Worm (Caenorhabditis elegans) whole organism, late embryonic: Measurements from ENCODE around the gene C27B7.6.

Experiments
- C08G9.2 ChIP-seq: sonication (generic microtip); optimal IDR thresholded peaks from 2 replicates; lab custom pipeline; 2016; ENCODE audit warnings: mild to moderate bottlenecking, missing genetic modification characterization, moderate library complexity, missing compliant biosample characterization
- C38D4.7 ChIP-seq: fragments of 200-800 bp; sonication (Bioruptor generic); optimal IDR thresholded peaks from 2 replicates; lab custom pipeline; 2018; ENCODE audit warnings: mild to moderate bottlenecking, missing genetic modification characterization, moderate library complexity, missing compliant biosample characterization
- F13H6.1 ChIP-seq: sonication (generic microtip); optimal IDR thresholded peaks from 2 replicates; lab custom pipeline; 2016; ENCODE audit warnings: missing genetic modification characterization, missing compliant biosample characterization
- Y22D7AL.16 ChIP-seq: sonication (generic microtip); optimal IDR thresholded peaks from 2 replicates; lab custom pipeline; 2016; ENCODE audit warnings: missing genetic modification characterization, missing compliant biosample characterization
- ahr-1 ChIP-seq: sonication (generic microtip); optimal IDR thresholded peaks from 2 replicates; lab custom pipeline; 2016; ENCODE audit warnings: missing genetic modification characterization, missing compliant biosample characterization
- ceh-18 ChIP-seq: sonication (generic microtip); optimal IDR thresholded peaks from 2 replicates; lab custom pipeline; 2016; ENCODE audit warnings: missing genetic modification characterization, missing compliant biosample characterization
- ceh-19 ChIP-seq: fragments of 200-800 bp; sonication (Bioruptor generic); optimal IDR thresholded peaks from 2 replicates; lab custom pipeline; 2018; ENCODE audit warnings: mild to moderate bottlenecking, missing genetic modification characterization, missing compliant biosample characterization
- ceh-2 ChIP-seq: sonication (generic microtip); optimal IDR thresholded peaks from 2 replicates; lab custom pipeline; 2016; ENCODE audit warnings: missing genotype, missing genetic modification characterization, missing compliant biosample characterization
- ceh-22 ChIP-seq: sonication (generic microtip); optimal IDR thresholded peaks from 2 replicates; lab custom pipeline; 2017; ENCODE audit warnings: missing biosample characterization, missing genetic modification characterization
- ceh-31 ChIP-seq: sonication (generic microtip); optimal IDR thresholded peaks from 2 replicates; lab custom pipeline; 2016; ENCODE audit warnings: missing genetic modification characterization, missing compliant biosample characterization
- ceh-34 ChIP-seq: sonication (generic microtip); optimal IDR thresholded peaks from 2 replicates; lab custom pipeline; 2016; ENCODE audit warnings: mild to moderate bottlenecking, missing genetic modification characterization, missing compliant biosample characterization
- ceh-48 ChIP-seq: sonication (generic microtip); optimal IDR thresholded peaks from 2 replicates; lab custom pipeline; 2016; ENCODE audit warnings: missing genetic modification characterization, inconsistent platforms, missing compliant biosample characterization
- ceh-6 ChIP-seq: fragments of 200-800 bp; sonication (Bioruptor generic); optimal IDR thresholded peaks from 2 replicates; lab custom pipeline; 2018; ENCODE audit warnings: mild to moderate bottlenecking, missing genetic modification characterization, missing compliant biosample characterization
- ceh-9 ChIP-seq: sonication (generic microtip); optimal IDR thresholded peaks from 2 replicates; lab custom pipeline; 2016; ENCODE audit warnings: mild to moderate bottlenecking, missing genetic modification characterization, inconsistent platforms, missing compliant biosample characterization
- dmd-4 ChIP-seq: sonication (generic microtip); optimal IDR thresholded peaks from 2 replicates; lab custom pipeline; 2016; ENCODE audit warnings: borderline replicate concordance, missing genetic modification characterization, missing compliant biosample characterization
- elt-4 ChIP-seq: sonication (generic microtip); optimal IDR thresholded peaks from 2 replicates; lab custom pipeline; 2016; ENCODE audit warnings: missing genetic modification characterization, missing compliant biosample characterization
- ets-4 ChIP-seq: sonication (generic microtip); optimal IDR thresholded peaks from 2 replicates; lab custom pipeline; 2016; ENCODE audit warnings: missing genetic modification characterization, missing compliant biosample characterization
- eyg-1 ChIP-seq: sonication (generic microtip); optimal IDR thresholded peaks from 2 replicates; lab custom pipeline; 2016; ENCODE audit warnings: missing genotype, missing genetic modification characterization, missing compliant biosample characterization
- fax-1 ChIP-seq: sonication (generic microtip); optimal IDR thresholded peaks from 2 replicates; lab custom pipeline; 2016; ENCODE audit warnings: missing genotype, missing genetic modification characterization, missing compliant biosample characterization
- fkh-10 ChIP-seq: fragments of 150-350 bp; optimal IDR thresholded peaks from 2 replicates; lab custom pipeline; 2014; ENCODE audit warnings: missing biosample characterization, missing genetic modification reagents, missing genetic modification characterization
- gmeb-2 ChIP-seq: sonication (generic microtip); optimal IDR thresholded peaks from 2 replicates; lab custom pipeline; 2016; ENCODE audit warnings: missing genetic modification characterization, inconsistent platforms, missing compliant biosample characterization
- hlh-13 ChIP-seq: fragments of 200-800 bp; sonication (Bioruptor generic); optimal IDR thresholded peaks from 2 replicates; lab custom pipeline; 2018; ENCODE audit warnings: mild to moderate bottlenecking, missing genetic modification characterization, missing compliant biosample characterization
- hlh-15 ChIP-seq: sonication (generic microtip); optimal IDR thresholded peaks from 2 replicates; lab custom pipeline; 2016; ENCODE audit warnings: missing genetic modification characterization, missing compliant biosample characterization
- hlh-6 ChIP-seq: sonication (generic microtip); optimal IDR thresholded peaks from 2 replicates; lab custom pipeline; 2016; ENCODE audit warnings: missing genotype, missing genetic modification characterization, missing compliant biosample characterization
- lin-11 ChIP-seq: fragments of 200-800 bp; sonication (Bioruptor generic); optimal IDR thresholded peaks from 2 replicates; lab custom pipeline; 2018; ENCODE audit warnings: mild to moderate bottlenecking, missing genetic modification characterization, missing compliant biosample characterization
- madf-2 ChIP-seq: sonication (generic microtip); optimal IDR thresholded peaks from 2 replicates; lab custom pipeline; 2017; ENCODE audit warnings: missing genetic modification characterization, missing compliant biosample characterization
- nfya-1 ChIP-seq: sonication (generic microtip); optimal IDR thresholded peaks from 2 replicates; lab custom pipeline; 2017; ENCODE audit warnings: missing genetic modification characterization, mild to moderate bottlenecking, missing compliant biosample characterization, antibody characterized with exemption, moderate library complexity
- npax-4 ChIP-seq: sonication (generic microtip); optimal IDR thresholded peaks from 2 replicates; lab custom pipeline; 2016; ENCODE audit warnings: missing genetic modification characterization, missing compliant biosample characterization
- odd-2 ChIP-seq: sonication (generic microtip); optimal IDR thresholded peaks from 2 replicates; lab custom pipeline; 2017; ENCODE audit warnings: antibody characterized with exemption, mild to moderate bottlenecking, missing genetic modification characterization, missing compliant biosample characterization
- pag-3 ChIP-seq: sonication (generic microtip); optimal IDR thresholded peaks from 2 replicates; lab custom pipeline; 2016; ENCODE audit warnings: missing compliant biosample characterization, missing genetic modification characterization, borderline replicate concordance
- ref-2 ChIP-seq: sonication (generic microtip); optimal IDR thresholded peaks from 2 replicates; lab custom pipeline; 2016; ENCODE audit warnings: missing genetic modification characterization, missing compliant biosample characterization
- sox-2 ChIP-seq: fragments of 200-800 bp; sonication (Bioruptor generic); IDR thresholded peaks from 2 replicates; pipeline ENCODE4 v1.3.6; 2022; ENCODE audit warnings: missing genetic modification reagents, missing genetic modification characterization, missing compliant biosample characterization
- tbx-7 ChIP-seq: sonication (generic microtip); optimal IDR thresholded peaks from 2 replicates; lab custom pipeline; 2016; ENCODE audit warnings: missing genotype, missing genetic modification characterization, missing compliant biosample characterization
- ttx-3 ChIP-seq: sonication (generic microtip); optimal IDR thresholded peaks from 2 replicates; lab custom pipeline; 2016; ENCODE audit warnings: missing genetic modification reagents, missing genetic modification characterization, missing compliant biosample characterization
- unc-3 ChIP-seq, 2 experiments: fragments of 200-800 bp in 1 of 2; sonication (Bioruptor generic) in 1 of 2; sonication (generic microtip) in 1 of 2; conservative IDR thresholded peaks in 1 of 2; optimal IDR thresholded peaks in 1 of 2; 2 replicates each; pipeline versions ENCODE4 v1.3.6 to Lab custom; 2016 to 2022; ENCODE audit warnings: missing compliant biosample characterization in 2 of 2, missing genetic modification characterization in 2 of 2, missing genetic modification reagents in 1 of 2
- unc-42 ChIP-seq: sonication (generic microtip); optimal IDR thresholded peaks from 2 replicates; lab custom pipeline; 2016; ENCODE audit warnings: missing genotype, missing genetic modification characterization, missing compliant biosample characterization
- unc-55 ChIP-seq: sonication (generic microtip); optimal IDR thresholded peaks from 2 replicates; lab custom pipeline; 2017; ENCODE audit warnings: missing biosample characterization, missing genetic modification reagents, missing genetic modification characterization
- ztf-16 ChIP-seq: sonication (generic microtip); optimal IDR thresholded peaks from 2 replicates; lab custom pipeline; 2017; ENCODE audit warnings: missing genetic modification characterization, missing compliant biosample characterization

C27B7.6 gene

ce11 chrIV:8927093-8927492 lies 20.9 kb upstream of the C27B7.6 start (continued):
- TF ChIP-seq ceh-2 (peak; percentile 95), unc-42 (tag; lab: Kevin White, UChicago) (peak; percentile 33), Y22D7AL.16 (tag; lab: Kevin White, UChicago) (peak; percentile 89), ttx-3 (tag; lab: Kevin White, UChicago) (peak; percentile 94), fkh-10 (peak; percentile 40), ceh-6 (GFP tag; lab: Kevin White, UChicago) (peak; percentile 97), nfya-1 (peak; percentile 66), gmeb-2 (tag; lab: Kevin White, UChicago) (peak; percentile 96), ceh-31 (tag; lab: Kevin White, UChicago) (peak; percentile 89), ceh-9 (tag; lab: Kevin White, UChicago) (peak; percentile 71), lin-11 (tag; lab: Kevin White, UChicago) (peak; percentile 92), hlh-6 (tag; lab: Kevin White, UChicago) (peak; percentile 99), ceh-18 (tag; lab: Kevin White, UChicago) (peak; percentile 92), ahr-1 (peak; percentile 95), ztf-16 (tag; lab: Kevin White, UChicago) (peak; percentile 96), npax-4 (peak; percentile 78), ceh-34 (tag; lab: Kevin White, UChicago) (peak; percentile 94), unc-3 (GFP tag; conservative IDR thresholded peaks at IDR 0.05; lab: Robert Waterston, UW) (peak; percentile 88), unc-3 (tag; optimal IDR thresholded peaks at IDR 0.05; lab: Kevin White, UChicago) (peak; percentile 91), ets-4 (tag; lab: Kevin White, UChicago) (peak; percentile 78), F13H6.1 (tag; lab: Kevin White, UChicago) (peak; percentile 95), ceh-22 (no peak), ref-2 (peak; percentile 89), hlh-13 (GFP tag; lab: Kevin White, UChicago) (peak; percentile 96), tbx-7 (tag; lab: Kevin White, UChicago) (peak; percentile 69), madf-2 (tag; lab: Kevin White, UChicago) (peak; percentile 90), elt-4 (tag; lab: Kevin White, UChicago) (no peak), hlh-15 (tag; lab: Kevin White, UChicago) (peak; percentile 88), pag-3 (tag; lab: Kevin White, UChicago) (peak; percentile 91), fax-1 (tag; lab: Kevin White, UChicago) (peak; percentile 87), C08G9.2 (tag; lab: Kevin White, UChicago) (peak; percentile 92), C38D4.7 (GFP tag; lab: Kevin White, UChicago) (peak; percentile 96), eyg-1 (tag; lab: Kevin White, UChicago) (peak; percentile 90)

ce11 chrIV:8926511-8926910 lies 20.4 kb upstream of the C27B7.6 start:
- no peak for TF ChIP-seq odd-2 (tag; lab: Kevin White, UChicago)
- no peak for TF ChIP-seq lin-11 (tag; lab: Kevin White, UChicago)
- TF ChIP-seq unc-55 (GFP tag; lab: Kevin White, UChicago): no peak
- no peak for TF ChIP-seq elt-4 (tag; lab: Kevin White, UChicago)
- TF ChIP-seq pag-3 (tag; lab: Kevin White, UChicago): no peak
- TF ChIP-seq ceh-19 (GFP tag; lab: Kevin White, UChicago): no peak
- TF ChIP-seq ceh-18 (tag; lab: Kevin White, UChicago): no peak
- no peak for TF ChIP-seq ztf-16 (tag; lab: Kevin White, UChicago)

ce11 chrIV:8925990-8926389 lies 19.8 kb upstream of the C27B7.6 start, which contains the start of the genes D1046.2 and cfim-2:
Gene D1046.2 (minus strand): TSS chrIV:8926067.
Gene cfim-2 (plus strand): TSS chrIV:8926324.
- TF ChIP-seq hlh-6 (tag; lab: Kevin White, UChicago) (no peak), sox-2 (GFP tag; lab: Robert Waterston, UW) (no peak), dmd-4 (tag; lab: Kevin White, UChicago) (no peak), ceh-48 (tag; lab: Kevin White, UChicago) (peak; percentile 53), unc-42 (tag; lab: Kevin White, UChicago) (peak; percentile 7)
